Fruit fly (Drosophila melanogaster): Measurements from ENCODE around the gene CG8128.

DNA sequence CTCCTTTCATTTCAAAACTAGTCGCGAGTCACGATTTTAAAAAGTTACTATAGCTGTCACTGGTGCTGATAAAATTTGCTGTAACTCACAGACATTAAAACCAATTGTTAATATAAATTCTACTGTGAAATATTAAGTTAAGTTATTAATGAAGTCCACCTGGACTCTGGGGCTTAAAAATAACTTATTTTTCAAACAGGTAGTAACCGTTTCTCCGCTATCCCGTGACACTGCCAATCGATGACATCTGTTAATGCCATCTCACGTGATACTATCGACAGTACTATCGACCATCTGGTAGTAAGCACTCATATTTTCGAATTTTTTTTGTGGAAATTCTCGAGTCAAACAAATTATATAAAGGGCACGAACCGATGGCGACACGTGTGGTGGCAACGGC is 36.7 kb downstream of the CG8128 start, which contains the start of the genes CG12379 and MagR:
- TF ChIP-seq psq (optimal IDR thresholded peaks at IDR 0.05) (no peak), pan (optimal IDR thresholded peaks at IDR 0.05) (no peak), usp (GFP tag; optimal IDR thresholded peaks at IDR 0.05) (no peak), Dll (optimal IDR thresholded peaks at IDR 0.05) (no peak), EcR (GFP tag; optimal IDR thresholded peaks at IDR 0.05) (no peak)

All from whole organism.